Fruit fly (Drosophila melanogaster): ENCODE measurements around the gene Archease.
A peak's percentile ranks its signal among the peaks of the same experiment; 100 is the strongest.

The Archease gene

dm6 chr3R:21688596-21688995, 25.8 kb upstream of the Archease start:
- no peak for TF ChIP-seq vfl (GFP tag; optimal IDR thresholded peaks at IDR 0.05)
- no peak for TF ChIP-seq zen (tag; optimal IDR thresholded peaks at IDR 0.05)
- TF ChIP-seq shn (GFP tag; optimal IDR thresholded peaks at IDR 0.05): no peak
- TF ChIP-seq cato (GFP tag; optimal IDR thresholded peaks at IDR 0.05; ENCODE audit: borderline replicate concordance): no peak
- TF ChIP-seq CG2120 (GFP tag; optimal IDR thresholded peaks at IDR 0.05): no peak
- TF ChIP-seq fd64A (GFP tag; optimal IDR thresholded peaks at IDR 0.05): no peak
- TF ChIP-seq ind (GFP tag; optimal IDR thresholded peaks at IDR 0.05): no peak
- no peak for TF ChIP-seq lbe (GFP tag; optimal IDR thresholded peaks at IDR 0.05)
- TF ChIP-seq Dek (tag; optimal IDR thresholded peaks at IDR 0.05): no peak
- no peak for TF ChIP-seq gsb-n (tag; optimal IDR thresholded peaks at IDR 0.05)
- TF ChIP-seq E2f1 (GFP tag; IDR thresholded peaks at IDR 0.05): no peak
- TF ChIP-seq Myb (GFP tag; optimal IDR thresholded peaks at IDR 0.05): no peak
- no peak for TF ChIP-seq NK7.1 (GFP tag; optimal IDR thresholded peaks at IDR 0.05)
- no peak for TF ChIP-seq CG12299 (tag; optimal IDR thresholded peaks at IDR 0.05)
- TF ChIP-seq sqz (GFP tag; optimal IDR thresholded peaks at IDR 0.05): no peak
- TF ChIP-seq scrt (GFP tag; optimal IDR thresholded peaks at IDR 0.05): no peak
- TF ChIP-seq Vsx1 (GFP tag; optimal IDR thresholded peaks at IDR 0.05): no peak
- TF ChIP-seq fd3F (GFP tag; optimal IDR thresholded peaks at IDR 0.05): no peak
- TF ChIP-seq CG9609 (GFP tag; optimal IDR thresholded peaks at IDR 0.05): no peak

- TF ChIP-seq CG1603 (tag; optimal IDR thresholded peaks at IDR 0.05) (peak; percentile 39), CG11456 (GFP tag; IDR thresholded peaks at IDR 0.05) (no peak), emc (GFP tag; optimal IDR thresholded peaks at IDR 0.05) (no peak), CG11247 (GFP tag; IDR thresholded peaks at IDR 0.05) (no peak), CG17186 (GFP tag; optimal IDR thresholded peaks at IDR 0.05) (no peak), CG12236 (GFP tag; optimal IDR thresholded peaks at IDR 0.05) (no peak), unpg (GFP tag; optimal IDR thresholded peaks at IDR 0.05) (no peak), dati (GFP tag; IDR thresholded peaks at IDR 0.05) (no peak), CG4328 (GFP tag; optimal IDR thresholded peaks at IDR 0.05) (no peak), CG31365 (tag; optimal IDR thresholded peaks at IDR 0.05) (no peak), CG7357 (GFP tag; IDR thresholded peaks at IDR 0.05) (no peak), Camta (GFP tag; optimal IDR thresholded peaks at IDR 0.05) (no peak), Oaz (GFP tag; IDR thresholded peaks at IDR 0.05) (no peak), CG32772 (GFP tag; IDR thresholded peaks at IDR 0.05) (0 out of 2 replicates have a peak, but pooled peaks have one; percentile 31), ash1 (GFP tag; optimal IDR thresholded peaks at IDR 0.05) (no peak), E2f1 (GFP tag; IDR thresholded peaks at IDR 0.05) (peak; percentile 55; the same call in 1 of the 2 replicates), rib (GFP tag; IDR thresholded peaks at IDR 0.05) (no peak), so (GFP tag; IDR thresholded peaks at IDR 0.05) (no peak), inv (GFP tag; IDR thresholded peaks at IDR 0.05; ENCODE audit: partially characterized antibody) (no peak), CG8924 (tag; optimal IDR thresholded peaks at IDR 0.05) (no peak), CG7987 (GFP tag; optimal IDR thresholded peaks at IDR 0.05) (no peak), pzg (GFP tag; optimal IDR thresholded peaks at IDR 0.05) (no peak), bcd (GFP tag; optimal IDR thresholded peaks at IDR 0.05) (no peak), CG7963 (GFP tag; IDR thresholded peaks at IDR 0.05; ENCODE audit: partially characterized antibody) (no peak), Drgx (GFP tag; IDR thresholded peaks at IDR 0.05) (peak; percentile 80), Aef1 (GFP tag; IDR thresholded peaks at IDR 0.05) (no peak; the same call in 2 of the 3 replicates), btn (GFP tag; optimal IDR thresholded peaks at IDR 0.05) (no peak), esg (GFP tag; conservative IDR thresholded peaks at IDR 0.05) (peak; percentile 23; the same call in 1 of the 2 replicates), CG3726 (GFP tag; IDR thresholded peaks at IDR 0.05) (0 out of 3 replicates have a peak, but pooled peaks have one; percentile 24), CG10654 (GFP tag; optimal IDR thresholded peaks at IDR 0.05) (no peak), Dll (GFP tag; IDR thresholded peaks at IDR 0.05; ENCODE audit: partially characterized antibody) (no peak), dysf (GFP tag; IDR thresholded peaks at IDR 0.05) (peak; percentile 38; the same call in 1 of the 3 replicates), CG13624 (GFP tag; optimal IDR thresholded peaks at IDR 0.05) (no peak), CHES-1-like (GFP tag; optimal IDR thresholded peaks at IDR 0.05) (no peak)
Observed at dm6 chr3R:21687902-21688301, 25.1 kb upstream of the Archease start.
